Fruit fly (Drosophila melanogaster) whole organism, embryonic: ENCODE measurements around the gene se.
A peak's percentile ranks its signal among the peaks of the same experiment; 100 is the strongest.

Source experiments
- Aef1 ChIP-seq: fragments of 200-800 bp; sonication (Bioruptor generic); IDR thresholded peaks from 3 replicates; pipeline ENCODE4 v1.3.6; 2022; ENCODE audit warnings: missing biosample characterization, missing genetic modification characterization
- Atf3 ChIP-seq: fragments of 200-800 bp; sonication (Bioruptor generic); optimal IDR thresholded peaks from 3 replicates; lab custom pipeline; 2016; ENCODE audit warnings: missing biosample characterization, missing genetic modification characterization
- B-H1 ChIP-seq: fragments of 200-800 bp; sonication (Bioruptor generic); IDR thresholded peaks from 3 replicates; pipeline ENCODE4 v1.3.6; 2022; ENCODE audit warnings: missing biosample characterization, missing genetic modification characterization
- Bgb ChIP-seq: fragments of 200-800 bp; sonication (Bioruptor generic); IDR thresholded peaks from 2 replicates; pipeline ENCODE4 v1.3.6; 2022; ENCODE audit warnings: missing biosample characterization, missing genetic modification characterization; ENCODE audit not compliant: partially characterized antibody
- CG10147 ChIP-seq: fragments of 200-800 bp; sonication (Bioruptor generic); optimal IDR thresholded peaks from 2 replicates; lab custom pipeline; 2019; ENCODE audit warnings: missing biosample characterization, mild to moderate bottlenecking, missing genetic modification characterization, moderate library complexity
- CG10366 ChIP-seq: fragments of 200-800 bp; sonication (Bioruptor generic); IDR thresholded peaks from 2 replicates; pipeline ENCODE4 v1.3.6; 2022; ENCODE audit warnings: missing biosample characterization, missing genetic modification characterization
- CG10654 ChIP-seq: fragments of 200-800 bp; sonication (Bioruptor generic); optimal IDR thresholded peaks from 2 replicates; lab custom pipeline; 2016; ENCODE audit warnings: missing biosample characterization, missing genetic modification characterization
- CG12659 ChIP-seq: fragments of 200-800 bp; sonication (Bioruptor generic); optimal IDR thresholded peaks from 3 replicates; lab custom pipeline; 2017; ENCODE audit warnings: mild to moderate bottlenecking, missing biosample characterization, missing genetic modification reagents, missing genetic modification characterization
- CG14860 ChIP-seq: fragments of 200-800 bp; sonication (Bioruptor generic); IDR thresholded peaks from 3 replicates; pipeline ENCODE4 v1.3.6; 2022; ENCODE audit warnings: missing biosample characterization, missing genetic modification characterization; ENCODE audit not compliant: partially characterized antibody
- CG15479 ChIP-seq: fragments of 200-800 bp; sonication (Bioruptor generic); optimal IDR thresholded peaks from 3 replicates; lab custom pipeline; 2019; ENCODE audit warnings: missing biosample characterization, mild to moderate bottlenecking, missing genetic modification characterization, moderate library complexity
- CG18011 ChIP-seq: fragments of 200-800 bp; sonication (Bioruptor generic); optimal IDR thresholded peaks from 2 replicates; lab custom pipeline; 2017; ENCODE audit warnings: missing biosample characterization, missing genetic modification characterization, mild to moderate bottlenecking, moderate library complexity, missing genotype
- CG18619 ChIP-seq: fragments of 200-800 bp; sonication (Bioruptor generic); optimal IDR thresholded peaks from 3 replicates; lab custom pipeline; 2017; ENCODE audit warnings: missing biosample characterization, mild to moderate bottlenecking, missing genetic modification characterization
- CG3407 ChIP-seq: fragments of 200-800 bp; sonication (Bioruptor generic); optimal IDR thresholded peaks from 2 replicates; lab custom pipeline; 2018; ENCODE audit warnings: missing biosample characterization, mild to moderate bottlenecking, missing genetic modification characterization
- CG4424 ChIP-seq: fragments of 200-800 bp; sonication (Bioruptor generic); optimal IDR thresholded peaks from 3 replicates; lab custom pipeline; 2016; ENCODE audit warnings: missing biosample characterization, missing genetic modification characterization
- CG4707 ChIP-seq: fragments of 200-800 bp; sonication (Bioruptor generic); optimal IDR thresholded peaks from 2 replicates; lab custom pipeline; 2018; ENCODE audit warnings: missing biosample characterization, mild to moderate bottlenecking, missing genetic modification characterization, moderate library complexity
- CG5953 ChIP-seq: fragments of 200-800 bp; sonication (Bioruptor generic); IDR thresholded peaks from 2 replicates; pipeline ENCODE4 v1.3.6; 2022; ENCODE audit warnings: missing biosample characterization, missing genetic modification characterization
- CG6683 ChIP-seq: fragments of 200-800 bp; sonication (Bioruptor generic); optimal IDR thresholded peaks from 2 replicates; lab custom pipeline; 2017; ENCODE audit warnings: missing biosample characterization, mild to moderate bottlenecking, missing genetic modification characterization, missing genetic modification reagents
- CG7839 ChIP-seq: fragments of 200-800 bp; sonication (Bioruptor generic); optimal IDR thresholded peaks from 3 replicates; lab custom pipeline; 2018; ENCODE audit warnings: missing biosample characterization, mild to moderate bottlenecking, missing genetic modification characterization, moderate library complexity
- CG9932 ChIP-seq: fragments of 200-800 bp; sonication (Bioruptor generic); IDR thresholded peaks from 2 replicates; pipeline ENCODE4 v1.3.6; 2022; ENCODE audit warnings: missing biosample characterization, missing genetic modification characterization
- CTCF ChIP-seq: fragments of 200-800 bp; sonication (Bioruptor generic); optimal IDR thresholded peaks from 2 replicates; lab custom pipeline; 2017; ENCODE audit warnings: missing biosample characterization, mild to moderate bottlenecking, missing genetic modification characterization, moderate library complexity
- Dbx ChIP-seq: fragments of 200-800 bp; sonication (Bioruptor generic); IDR thresholded peaks from 3 replicates; pipeline ENCODE4 v1.3.6; 2022; ENCODE audit warnings: missing biosample characterization, missing genetic modification characterization
- Hsf ChIP-seq: fragments of 200-800 bp; sonication (Bioruptor generic); optimal IDR thresholded peaks from 3 replicates; lab custom pipeline; 2016; ENCODE audit warnings: missing biosample characterization, missing genetic modification characterization
- Lhr ChIP-seq: fragments of 200-800 bp; sonication (Bioruptor generic); optimal IDR thresholded peaks from 3 replicates; lab custom pipeline; 2017; ENCODE audit warnings: mild to moderate bottlenecking, missing biosample characterization, missing genetic modification reagents, missing genetic modification characterization
- Max ChIP-seq: fragments of 200-800 bp; sonication (Bioruptor generic); optimal IDR thresholded peaks from 2 replicates; lab custom pipeline; 2016; ENCODE audit warnings: missing biosample characterization, mild to moderate bottlenecking, missing genetic modification characterization
- Med ChIP-seq: fragments of 200-800 bp; sonication (Bioruptor generic); peaks from one replicate; lab custom pipeline; 2016; ENCODE audit warnings: missing biosample characterization, missing genetic modification characterization, mild to moderate bottlenecking, inconsistent platforms, moderate library complexity
- Mrtf ChIP-seq: fragments of 200-800 bp; sonication (Bioruptor generic); IDR thresholded peaks from 3 replicates; pipeline ENCODE4 v1.3.6; 2022; ENCODE audit warnings: missing biosample characterization, missing genetic modification characterization
- NFAT ChIP-seq: fragments of 200-800 bp; sonication (Bioruptor generic); IDR thresholded peaks from 2 replicates; pipeline ENCODE4 v1.3.6; 2022; ENCODE audit warnings: missing biosample characterization, missing genetic modification characterization
- Nf-YC ChIP-seq: fragments of 200-800 bp; optimal IDR thresholded peaks from 3 replicates; lab custom pipeline; 2019; ENCODE audit warnings: missing biosample characterization, mild to moderate bottlenecking, missing genetic modification characterization, moderate library complexity
- Oaz ChIP-seq: fragments of 200-800 bp; sonication (Bioruptor generic); IDR thresholded peaks from 2 replicates; pipeline ENCODE4 v1.3.6; 2022; ENCODE audit warnings: missing biosample characterization, missing genetic modification characterization
- Oli ChIP-seq: fragments of 200-800 bp; sonication (Bioruptor generic); optimal IDR thresholded peaks from 2 replicates; lab custom pipeline; 2018; ENCODE audit warnings: missing biosample characterization, mild to moderate bottlenecking, missing genetic modification characterization, moderate library complexity
- Opbp ChIP-seq: fragments of 200-800 bp; sonication (Bioruptor generic); IDR thresholded peaks from 3 replicates; pipeline ENCODE4 v1.3.6; 2022; ENCODE audit warnings: missing biosample characterization, missing genetic modification characterization; ENCODE audit not compliant: partially characterized antibody
- Sin3A ChIP-seq: fragments of >200 bp; optimal IDR thresholded peaks from 2 replicates; lab custom pipeline; 2018
- Vsx1 ChIP-seq: fragments of 200-800 bp; sonication (Bioruptor generic); optimal IDR thresholded peaks from 2 replicates; lab custom pipeline; 2017; ENCODE audit warnings: missing biosample characterization, mild to moderate bottlenecking, missing genetic modification characterization, missing genetic modification reagents
- abd-A ChIP-seq: fragments of 200-800 bp; sonication (Bioruptor generic); optimal IDR thresholded peaks from 3 replicates; lab custom pipeline; 2019; ENCODE audit warnings: missing biosample characterization, mild to moderate bottlenecking, missing genetic modification characterization, moderate library complexity
- al ChIP-seq: fragments of 200-800 bp; sonication (Bioruptor generic); IDR thresholded peaks from 2 replicates; pipeline ENCODE4 v1.3.6; 2022; ENCODE audit warnings: missing biosample characterization, missing genetic modification characterization
- dmrt99B ChIP-seq: fragments of 200-800 bp; sonication (Bioruptor generic); optimal IDR thresholded peaks from 2 replicates; lab custom pipeline; 2018; ENCODE audit warnings: missing biosample characterization, mild to moderate bottlenecking, missing genetic modification characterization, moderate library complexity
- dpn ChIP-seq, 2 experiments: fragments of 200-800 bp; sonication (Bioruptor generic); optimal IDR thresholded peaks; 3 replicates each; lab custom pipeline; 2016; ENCODE audit warnings: missing biosample characterization in 2 of 2, missing genetic modification characterization in 2 of 2
- fd3F ChIP-seq: fragments of 200-800 bp; sonication (Bioruptor generic); optimal IDR thresholded peaks from 2 replicates; lab custom pipeline; 2018; ENCODE audit warnings: missing biosample characterization, mild to moderate bottlenecking, missing genetic modification characterization, moderate library complexity
- gsb-n ChIP-seq: fragments of 200-800 bp; sonication (Bioruptor generic); optimal IDR thresholded peaks from 3 replicates; lab custom pipeline; 2018; ENCODE audit warnings: missing biosample characterization, mild to moderate bottlenecking, missing genetic modification characterization
- ken ChIP-seq: fragments of 200-800 bp; sonication (Bioruptor generic); IDR thresholded peaks from 3 replicates; pipeline ENCODE4 v1.3.6; 2022; ENCODE audit warnings: missing biosample characterization, missing genetic modification characterization
- pb ChIP-seq: fragments of 200-800 bp; sonication (Bioruptor generic); optimal IDR thresholded peaks from 3 replicates; lab custom pipeline; 2016; ENCODE audit warnings: missing biosample characterization, missing genetic modification characterization
- pho ChIP-seq: fragments of 200-800 bp; sonication (Bioruptor generic); optimal IDR thresholded peaks from 2 replicates; lab custom pipeline; 2016; ENCODE audit warnings: missing biosample characterization, missing genetic modification characterization
- ranshi ChIP-seq: fragments of 200-800 bp; sonication (Bioruptor generic); IDR thresholded peaks from 2 replicates; pipeline ENCODE4 v1.3.6; 2022; ENCODE audit warnings: missing biosample characterization, missing genetic modification characterization
- ro ChIP-seq: fragments of 200-800 bp; sonication (Bioruptor generic); IDR thresholded peaks from 2 replicates; pipeline ENCODE4 v1.3.6; 2022; ENCODE audit warnings: missing biosample characterization, missing genetic modification characterization
- sisA ChIP-seq: fragments of 200-800 bp; sonication (Bioruptor generic); IDR thresholded peaks from 2 replicates; pipeline ENCODE4 v1.3.6; 2022; ENCODE audit warnings: missing biosample characterization, missing genetic modification characterization
- sr ChIP-seq: fragments of 200-800 bp; sonication (Bioruptor generic); IDR thresholded peaks from 3 replicates; pipeline ENCODE4 v1.3.6; 2022; ENCODE audit warnings: missing biosample characterization, missing genetic modification characterization
- stwl ChIP-seq: fragments of 200-800 bp; sonication (Bioruptor generic); optimal IDR thresholded peaks from 3 replicates; lab custom pipeline; 2018; ENCODE audit warnings: missing biosample characterization, mild to moderate bottlenecking, missing genetic modification characterization, moderate library complexity
- tll ChIP-seq, 2 experiments: fragments of 200-800 bp in 1 of 2; fragments of >200 bp in 1 of 2; sonication (Bioruptor generic) in 1 of 2; optimal IDR thresholded peaks; 2 replicates each; lab custom pipeline; 2017 to 2019; ENCODE audit warnings: missing biosample characterization in 2 of 2, missing genetic modification characterization in 2 of 2, mild to moderate bottlenecking in 1 of 2, moderate library complexity in 1 of 2
- unc-4 ChIP-seq: fragments of 200-800 bp; sonication (Bioruptor generic); IDR thresholded peaks from 2 replicates; pipeline ENCODE4 v1.3.6; 2022; ENCODE audit warnings: missing biosample characterization, missing genetic modification characterization; ENCODE audit not compliant: partially characterized antibody
- vvl ChIP-seq: fragments of 200-800 bp; sonication (Bioruptor generic); IDR thresholded peaks from 2 replicates; pipeline ENCODE4 v1.3.6; 2022; ENCODE audit warnings: missing biosample characterization, missing genetic modification characterization
- zfh1 ChIP-seq: fragments of 200-800 bp; sonication (Bioruptor generic); IDR thresholded peaks from 3 replicates; pipeline ENCODE4 v1.3.6; 2022; ENCODE audit warnings: missing biosample characterization, missing genetic modification characterization

The se gene

DNA sequence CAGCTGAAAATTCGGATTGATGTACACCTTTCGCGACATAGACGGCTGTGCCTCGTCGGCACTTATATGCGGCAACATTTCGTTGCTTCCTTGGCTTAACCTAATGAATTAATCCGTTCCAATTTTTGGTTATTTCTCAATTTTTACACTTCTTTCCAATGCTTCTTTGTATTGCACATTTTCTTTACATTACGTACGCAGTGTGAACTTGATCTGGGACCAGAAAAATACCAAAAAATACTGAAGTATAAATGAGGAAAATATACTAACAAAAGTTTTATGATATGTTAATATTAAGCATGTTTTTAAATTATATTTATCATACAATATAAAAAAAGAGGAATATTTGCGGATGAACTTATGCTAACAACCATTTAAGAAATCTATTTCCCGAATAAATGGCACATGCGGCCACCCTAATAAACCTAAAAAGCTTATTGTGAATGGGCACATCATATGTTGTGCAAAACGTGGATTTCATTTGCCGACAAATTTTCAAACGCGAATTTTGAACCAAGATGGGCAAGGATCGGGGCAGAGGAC lies 10.7 kb upstream of the se start, which contains the start of the genes ZC3H3 and Pus7 (continued):
- no peak for TF ChIP-seq CG3407 (GFP tag; lab: Kevin White, UChicago)
- no peak for TF ChIP-seq tll (GFP tag; optimal IDR thresholded peaks at IDR 0.05; lab: Kevin White, UChicago)
- no peak for TF ChIP-seq pho
- no peak for TF ChIP-seq Mrtf (GFP tag; lab: Robert Waterston, UW)
- no peak for TF ChIP-seq Opbp (GFP tag; lab: Robert Waterston, UW)
- TF ChIP-seq Sin3A (lab: Kevin White, UChicago), result no peak
- TF ChIP-seq sr (GFP tag; lab: Robert Waterston, UW), result no peak
- no peak for TF ChIP-seq NFAT (GFP tag; lab: Robert Waterston, UW)
- TF ChIP-seq CG9932 (GFP tag; lab: Robert Waterston, UW), result no peak
- TF ChIP-seq CG4424 (GFP tag; lab: Kevin White, UChicago), result peak; percentile 13
- TF ChIP-seq CG5953 (GFP tag; lab: Robert Waterston, UW), result no peak
- peak; percentile 31 for TF ChIP-seq Max (GFP tag; lab: Kevin White, UChicago)
- peak; percentile 57 for TF ChIP-seq CG12659
- no peak for TF ChIP-seq CG4707 (GFP tag; lab: Kevin White, UChicago)
- TF ChIP-seq Oli (tag; lab: Kevin White, UChicago), result no peak
- TF ChIP-seq CG10147, result peak; percentile 55
- no peak for TF ChIP-seq B-H1 (GFP tag; lab: Robert Waterston, UW)
- no peak for TF ChIP-seq CG18011
- no peak for TF ChIP-seq unc-4 (GFP tag; lab: Robert Waterston, UW)
- peak in 1 of 2 experiments; percentile 25 for TF ChIP-seq dpn (GFP tag; optimal IDR thresholded peaks at IDR 0.05; lab: Kevin White, UChicago)
- no peak for TF ChIP-seq CTCF
- no peak for TF ChIP-seq CG18619 (GFP tag; lab: Kevin White, UChicago)
- TF ChIP-seq ken (GFP tag; lab: Robert Waterston, UW), result no peak
- no peak for TF ChIP-seq Bgb (GFP tag; lab: Robert Waterston, UW)
- no peak for TF ChIP-seq Oaz (GFP tag; lab: Robert Waterston, UW)
- TF ChIP-seq CG15479 (GFP tag; lab: Kevin White, UChicago), result peak; percentile 58
- TF ChIP-seq sisA, result no peak
- no peak for TF ChIP-seq Atf3 (GFP tag; lab: Kevin White, UChicago)
- peak; percentile 7 for TF ChIP-seq CG6683
- TF ChIP-seq abd-A (tag; lab: Kevin White, UChicago), result no peak
- no peak for TF ChIP-seq ro (GFP tag; lab: Robert Waterston, UW)
- 0 out of 3 replicates have a peak, but pooled peaks have one; percentile 20 for TF ChIP-seq zfh1 (GFP tag; lab: Robert Waterston, UW)
- peak; percentile 92 for TF ChIP-seq ranshi (GFP tag; lab: Robert Waterston, UW)
- no peak for TF ChIP-seq pb
- TF ChIP-seq Nf-YC (tag; lab: Kevin White, UChicago), result peak; percentile 44
- no peak for TF ChIP-seq CG14860
- TF ChIP-seq stwl (tag; lab: Kevin White, UChicago), result peak; percentile 45
- TF ChIP-seq al (GFP tag; lab: Robert Waterston, UW), result no peak
- peak; percentile 4 for TF ChIP-seq CG10654
- TF ChIP-seq Vsx1 (GFP tag; lab: Kevin White, UChicago), result no peak
- 0 out of 2 replicates have a peak, but pooled peaks have one; percentile 12 for TF ChIP-seq vvl (GFP tag; lab: Robert Waterston, UW)
- TF ChIP-seq Med, result peak; percentile 61
- TF ChIP-seq gsb-n (tag; lab: Kevin White, UChicago), result no peak
- TF ChIP-seq Dbx (GFP tag; lab: Robert Waterston, UW), result 0 out of 3 replicates have a peak, but pooled peaks have one; percentile 41
- no peak for TF ChIP-seq CG10366 (GFP tag; lab: Robert Waterston, UW)
- TF ChIP-seq Lhr, result peak; percentile 6
- TF ChIP-seq CG7839 (tag; lab: Kevin White, UChicago), result no peak
- no peak for TF ChIP-seq Hsf (GFP tag; lab: Kevin White, UChicago)
- no peak for TF ChIP-seq fd3F (GFP tag; lab: Kevin White, UChicago)
- TF ChIP-seq Aef1, result no peak
- TF ChIP-seq dmrt99B, result no peak
